Fruit fly (Drosophila melanogaster) whole organism, wandering third instar larva: Measurements from ENCODE around the gene Rpn12.

ENCODE experiments used
- Abd-B ChIP-seq: fragments of >200 bp; optimal IDR thresholded peaks from 2 replicates; lab custom pipeline; 2017; ENCODE audit warnings: missing biosample characterization, missing genetic modification characterization
- Hr78 ChIP-seq: fragments of >200 bp; optimal IDR thresholded peaks from 2 replicates; lab custom pipeline; 2017; ENCODE audit warnings: missing biosample characterization, missing genetic modification characterization
- Vsx2 ChIP-seq: fragments of 200-300, 225-300 bp; sonication (Bioruptor generic); optimal IDR thresholded peaks from 2 replicates; lab custom pipeline; 2018; ENCODE audit warnings: missing biosample characterization, missing genetic modification characterization; ENCODE audit not compliant: partially characterized antibody
- dmrt93B ChIP-seq: fragments of 200-800 bp; sonication (Bioruptor generic); optimal IDR thresholded peaks from 2 replicates; lab custom pipeline; 2018; ENCODE audit warnings: missing biosample characterization, mild to moderate bottlenecking, missing genetic modification characterization
- fru ChIP-seq: fragments of 200-800 bp; sonication (Bioruptor generic); optimal IDR thresholded peaks from 3 replicates; lab custom pipeline; 2016; ENCODE audit warnings: missing biosample characterization, mild to moderate bottlenecking, missing genetic modification characterization
- jim ChIP-seq: fragments of 175-275, 200-325 bp; sonication (Bioruptor generic); optimal IDR thresholded peaks from 2 replicates; lab custom pipeline; 2016; ENCODE audit warnings: missing biosample characterization, mild to moderate bottlenecking, missing genetic modification characterization
- tai ChIP-seq: sonication (Bioruptor generic); optimal IDR thresholded peaks from 2 replicates; lab custom pipeline; 2016; ENCODE audit warnings: missing biosample characterization, missing genetic modification characterization

- no peak for TF ChIP-seq tai (GFP tag; lab: Kevin White, UChicago)
- TF ChIP-seq fru (GFP tag; lab: Kevin White, UChicago) = no peak
- no peak for TF ChIP-seq Hr78 (GFP tag; lab: Kevin White, UChicago)
- TF ChIP-seq Vsx2 (GFP tag; lab: Kevin White, UChicago) = no peak
- TF ChIP-seq Abd-B = no peak
- TF ChIP-seq dmrt93B = no peak
- TF ChIP-seq jim (GFP tag; lab: Kevin White, UChicago) = no peak
Measured at dm6 chr3L:16544220-16544619, 38.6 kb upstream of the Rpn12 start.
